Worm (Caenorhabditis elegans) whole organism, L3 larva: ENCODE measurements around the gene C33F10.11.

Source experiments
- ZK546.5 ChIP-seq: sonication (generic microtip); optimal IDR thresholded peaks from 2 replicates; lab custom pipeline; 2017; ENCODE audit warnings: missing biosample characterization, missing genetic modification characterization
- ama-1 ChIP-seq: fragments of 150-350 bp; optimal IDR thresholded peaks from 2 replicates; lab custom pipeline; 2018
- ceh-82 ChIP-seq: fragments of 150-350 bp; optimal IDR thresholded peaks from 2 replicates; lab custom pipeline; 2014; ENCODE audit warnings: missing biosample characterization, missing genetic modification characterization

DNA sequence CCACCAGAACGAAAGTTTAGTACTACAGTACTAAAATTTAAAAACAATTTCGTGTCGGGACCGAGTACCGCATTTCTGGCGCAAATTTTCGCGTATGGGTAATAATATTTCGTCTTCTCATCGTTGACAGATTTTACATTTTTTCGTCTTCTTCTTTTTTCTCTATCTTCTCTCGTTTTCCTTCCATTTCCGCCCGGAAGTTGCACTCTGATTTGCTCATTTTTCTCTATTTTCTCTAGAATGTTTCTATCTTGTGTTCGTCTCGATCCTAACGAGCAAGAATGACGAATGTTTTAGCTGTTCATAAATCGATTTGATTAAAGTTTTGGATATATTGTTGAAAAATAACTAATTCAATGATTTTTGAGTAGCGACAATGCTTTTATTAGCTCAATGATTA lies 20.8 kb upstream of the C33F10.11 start:
- TF ChIP-seq ZK546.5 (tag; lab: Kevin White, UChicago) (no peak), ama-1 (lab: Kevin White, UChicago) (no peak), ceh-82 (tag; lab: Kevin White, UChicago) (no peak)
